Fruit fly (Drosophila melanogaster): Measurements from ENCODE around the gene Uch-L5R.

- no peak for TF ChIP-seq D1 (tag; optimal IDR thresholded peaks at IDR 0.05)
- no peak for TF ChIP-seq Pif1A (GFP tag; optimal IDR thresholded peaks at IDR 0.05)
- TF ChIP-seq CG15710 (tag; optimal IDR thresholded peaks at IDR 0.05) = no peak
- no peak for TF ChIP-seq CG10348 (GFP tag; IDR thresholded peaks at IDR 0.05)
- TF ChIP-seq EcR (GFP tag; optimal IDR thresholded peaks at IDR 0.05) = no peak
- TF ChIP-seq CG8301 (tag; optimal IDR thresholded peaks at IDR 0.05) = no peak
- TF ChIP-seq CG32121 (GFP tag; IDR thresholded peaks at IDR 0.05) = no peak
- no peak for TF ChIP-seq CG8159 (tag; optimal IDR thresholded peaks at IDR 0.05)
- TF ChIP-seq Ets98B (GFP tag; IDR thresholded peaks at IDR 0.05) = no peak
- no peak for TF ChIP-seq Pif1B (GFP tag; optimal IDR thresholded peaks at IDR 0.05)
These were observed 38.5 kb downstream of the Uch-L5R start, which contains the start of gene Chrac-16 for dm6 chrX:12017815-12018439.
